Fruit fly (Drosophila melanogaster) whole organism, pupa: ENCODE data around the gene CG42376.

ENCODE experiments used
- CG12605 ChIP-seq: fragments of 200-800 bp; sonication (Bioruptor generic); IDR thresholded peaks from 2 replicates; pipeline ENCODE4 v1.3.6; 2022; ENCODE audit warnings: missing biosample characterization, missing genetic modification characterization
- CG34367 ChIP-seq: fragments of 200-800 bp; sonication (Bioruptor generic); optimal IDR thresholded peaks from 2 replicates; lab custom pipeline; 2018; ENCODE audit warnings: missing biosample characterization, mild to moderate bottlenecking, missing genetic modification characterization
- EcR ChIP-seq: fragments of 200-800 bp; sonication (Bioruptor generic); optimal IDR thresholded peaks from 3 replicates; lab custom pipeline; 2019; ENCODE audit warnings: missing biosample characterization, missing genetic modification characterization, mild to moderate bottlenecking, moderate library complexity, missing genetic modification reagents
- Pif1A ChIP-seq: fragments of 200-800 bp; sonication (Bioruptor generic); optimal IDR thresholded peaks from 3 replicates; lab custom pipeline; 2016; ENCODE audit warnings: missing biosample characterization, missing genetic modification characterization
- fd96Ca ChIP-seq: fragments of 200-800 bp; sonication (Bioruptor generic); IDR thresholded peaks from 3 replicates; pipeline ENCODE4 v1.3.6; 2022; ENCODE audit warnings: missing biosample characterization, missing genetic modification characterization
- gl ChIP-seq: fragments of 200-800 bp; sonication (Bioruptor generic); optimal IDR thresholded peaks from 2 replicates; lab custom pipeline; 2018; ENCODE audit warnings: missing biosample characterization, mild to moderate bottlenecking, missing genetic modification characterization

DNA sequence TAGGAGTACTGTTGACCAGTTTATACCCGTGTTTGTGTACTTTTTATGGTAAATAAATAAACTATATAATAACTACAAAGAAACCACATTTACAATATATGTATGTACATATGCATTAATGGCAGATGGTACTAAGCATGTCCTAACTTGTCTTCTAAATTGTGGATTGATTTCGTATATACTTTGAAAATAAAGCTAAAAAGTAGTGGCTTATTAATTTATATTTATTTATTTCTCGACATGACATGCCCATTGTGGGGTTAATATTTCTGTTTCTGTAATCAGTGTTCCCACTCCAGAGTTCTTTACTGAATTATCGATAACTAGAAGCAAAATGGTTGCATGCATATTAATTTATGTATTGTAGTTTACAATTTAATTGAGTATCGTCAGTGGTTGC lies 693 bp downstream of the CG42376 start, which contains the start of gene cin:
- TF ChIP-seq fd96Ca (GFP tag; lab: Robert Waterston, UW) = no peak
- peak; percentile 46 for TF ChIP-seq Pif1A (GFP tag; lab: Kevin White, UChicago)
- TF ChIP-seq gl = peak; percentile 30
- TF ChIP-seq EcR (GFP tag; lab: Kevin White, UChicago) = no peak
- peak; percentile 65 for TF ChIP-seq CG34367 (tag; lab: Kevin White, UChicago)
- no peak for TF ChIP-seq CG12605 (GFP tag; lab: Robert Waterston, UW)
